Fruit fly (Drosophila melanogaster): ENCODE measurements around the gene Argk1.

Gene Argk1

DNA sequence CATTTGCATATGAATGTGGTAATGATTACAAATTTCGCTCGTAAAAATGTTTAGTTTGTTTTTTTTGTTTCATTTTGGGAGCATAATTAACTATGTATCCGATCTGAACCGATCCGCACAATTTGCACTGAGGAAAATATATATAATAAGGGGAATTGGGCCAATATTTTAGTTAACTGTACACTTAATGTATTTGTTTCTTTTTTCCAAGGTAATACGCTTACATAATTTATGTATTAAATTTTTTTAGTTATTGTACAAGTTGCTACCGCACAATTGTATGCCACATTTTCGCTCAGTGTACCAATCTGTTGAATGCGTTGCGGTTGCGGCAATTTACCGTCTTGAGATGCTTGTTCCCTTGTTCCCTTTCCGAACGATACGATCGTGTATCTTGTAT lies 40.1 kb downstream of the Argk1 start (continued):
- TF ChIP-seq OdsH (GFP tag; optimal IDR thresholded peaks at IDR 0.05) = peak; percentile 22
- TF ChIP-seq vri (GFP tag; optimal IDR thresholded peaks at IDR 0.05) = no peak
- peak; percentile 11 for TF ChIP-seq CG10631 (GFP tag; optimal IDR thresholded peaks at IDR 0.05)
- no peak for TF ChIP-seq CG8119 (GFP tag; IDR thresholded peaks at IDR 0.05)
- no peak for TF ChIP-seq lz (GFP tag; optimal IDR thresholded peaks at IDR 0.05)
- no peak for TF ChIP-seq achi (GFP tag; optimal IDR thresholded peaks at IDR 0.05)
- no peak for TF ChIP-seq eg (GFP tag; IDR thresholded peaks at IDR 0.05)

DNA sequence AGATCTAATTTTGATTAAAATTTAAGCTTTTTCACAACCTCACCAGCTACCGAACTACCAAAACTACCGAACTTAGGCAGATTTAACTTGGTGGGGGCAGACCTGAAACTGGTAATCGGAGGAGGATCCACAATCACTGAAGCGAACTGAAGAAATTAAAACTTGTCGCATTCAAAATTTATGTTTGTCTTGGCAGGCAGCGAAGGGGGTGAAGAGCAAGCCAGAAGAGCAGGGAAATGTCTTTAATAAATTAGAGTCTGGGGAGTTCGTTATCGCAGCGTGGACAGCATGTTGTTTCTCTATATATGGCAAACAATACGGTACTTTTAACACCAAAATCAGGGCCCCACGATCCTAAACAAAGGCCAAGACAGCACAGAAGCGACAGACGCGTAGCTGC lies 40.6 kb downstream of the Argk1 start:
- no peak for TF ChIP-seq CG6792 (GFP tag; optimal IDR thresholded peaks at IDR 0.05)

DNA sequence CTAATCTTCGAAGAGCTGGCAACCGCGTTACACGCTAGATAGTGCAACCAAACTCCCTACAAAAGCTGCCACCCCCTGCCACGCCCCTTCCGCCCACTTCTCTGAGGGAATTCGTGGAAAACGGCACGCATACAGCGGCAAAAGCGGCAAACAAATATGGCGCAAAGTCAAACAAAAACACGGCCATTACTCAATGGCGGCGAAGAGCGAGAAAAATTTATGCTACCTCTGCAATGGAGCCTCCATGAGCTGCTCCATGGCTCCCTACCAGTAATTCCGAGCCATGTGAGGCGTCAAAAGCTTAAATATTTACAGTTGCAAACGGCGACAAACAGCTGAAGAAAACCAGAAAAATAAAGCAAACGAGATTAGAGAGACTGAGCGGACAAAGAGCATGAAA lies 41.1 kb downstream of the Argk1 start:
- TF ChIP-seq CG4318 (GFP tag; optimal IDR thresholded peaks at IDR 0.05) (no peak), fkh (GFP tag; optimal IDR thresholded peaks at IDR 0.05) (peak; percentile 76)

DNA sequence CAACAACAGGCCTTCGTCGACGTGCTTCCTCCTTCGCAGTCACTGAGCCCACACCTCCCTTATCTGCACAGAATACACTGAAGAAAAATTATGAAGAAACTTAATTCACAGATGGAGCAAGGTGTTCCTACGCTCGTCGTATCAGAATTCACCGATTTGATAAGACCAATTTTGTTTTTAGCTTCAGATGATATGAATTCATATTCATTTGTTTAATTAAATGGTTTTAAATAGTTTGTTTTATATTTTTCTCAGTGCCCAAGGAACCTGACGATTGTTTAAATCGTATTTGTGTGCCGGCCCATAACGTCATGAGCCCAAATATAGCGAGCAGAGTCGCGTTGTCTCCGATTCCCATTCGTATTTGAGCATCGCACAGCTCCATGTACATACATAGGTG lies 42.2 kb downstream of the Argk1 start:
- TF ChIP-seq fd85E (GFP tag; optimal IDR thresholded peaks at IDR 0.05) (no peak), Smox (GFP tag; optimal IDR thresholded peaks at IDR 0.05) (peak; percentile 19), Hr39 (GFP tag; optimal IDR thresholded peaks at IDR 0.05) (peak; percentile 60), Sox15 (GFP tag; optimal IDR thresholded peaks at IDR 0.05) (no peak), CG9139 (GFP tag; optimal IDR thresholded peaks at IDR 0.05) (no peak), Ets96B (tag; optimal IDR thresholded peaks at IDR 0.05) (no peak), Gug (GFP tag; IDR thresholded peaks at IDR 0.05) (no peak), CG8632 (GFP tag; optimal IDR thresholded peaks at IDR 0.05) (no peak), CG7368 (GFP tag; optimal IDR thresholded peaks at IDR 0.05) (no peak), Eip78C (GFP tag) (no peak), acj6 (GFP tag; optimal IDR thresholded peaks at IDR 0.05) (peak; percentile 16), vri (GFP tag; optimal IDR thresholded peaks at IDR 0.05) (no peak), Hr4 (GFP tag; optimal IDR thresholded peaks at IDR 0.05) (no peak), esn (GFP tag; optimal IDR thresholded peaks at IDR 0.05) (peak; percentile 41), net (GFP tag; optimal IDR thresholded peaks at IDR 0.05) (no peak), CG32006 (GFP tag; optimal IDR thresholded peaks at IDR 0.05) (no peak), CG6854 (GFP tag; optimal IDR thresholded peaks at IDR 0.05) (no peak), CG15336 (GFP tag; IDR thresholded peaks at IDR 0.05) (no peak), CG6808 (GFP tag; optimal IDR thresholded peaks at IDR 0.05) (no peak), topi (GFP tag; optimal IDR thresholded peaks at IDR 0.05) (no peak), Eip93F (GFP tag; optimal IDR thresholded peaks at IDR 0.05) (no peak), CG11902 (GFP tag; optimal IDR thresholded peaks at IDR 0.05) (no peak), fkh (GFP tag; optimal IDR thresholded peaks at IDR 0.05) (no peak), spab (GFP tag; optimal IDR thresholded peaks at IDR 0.05) (no peak), pdm3 (GFP tag; optimal IDR thresholded peaks at IDR 0.05) (no peak), Eip75B (GFP tag; optimal IDR thresholded peaks at IDR 0.05) (no peak), ss (GFP tag; optimal IDR thresholded peaks at IDR 0.05) (no peak), dsx (GFP tag; optimal IDR thresholded peaks at IDR 0.05; ENCODE audit: poor library complexity, severe bottlenecking) (no peak), lz (GFP tag; optimal IDR thresholded peaks at IDR 0.05) (no peak), CG6276 (GFP tag; optimal IDR thresholded peaks at IDR 0.05) (no peak), Sox14 (GFP tag; optimal IDR thresholded peaks at IDR 0.05) (no peak), Hr38 (GFP tag; optimal IDR thresholded peaks at IDR 0.05) (no peak), CG8119 (GFP tag; IDR thresholded peaks at IDR 0.05) (no peak), svp (GFP tag) (peak; percentile 66), Lpt (GFP tag; optimal IDR thresholded peaks at IDR 0.05) (no peak), CG10631 (GFP tag; optimal IDR thresholded peaks at IDR 0.05) (no peak), CG3919 (GFP tag; optimal IDR thresholded peaks at IDR 0.05) (no peak), CG6163 (GFP tag; IDR thresholded peaks at IDR 0.05) (peak; percentile 54; the same call in 1 of the 3 replicates), CG11294 (GFP tag; IDR thresholded peaks at IDR 0.05) (no peak), eg (GFP tag; IDR thresholded peaks at IDR 0.05) (no peak), CG34406 (GFP tag; optimal IDR thresholded peaks at IDR 0.05) (no peak), CG3032 (tag; optimal IDR thresholded peaks at IDR 0.05) (no peak), CG10669 (GFP tag; optimal IDR thresholded peaks at IDR 0.05) (no peak)

Data from whole organism, prepupa.